Worm (Caenorhabditis elegans) whole organism, late embryonic: ENCODE data around the gene C33F10.4.

Experiments
- C08G9.2 ChIP-seq: sonication (generic microtip); optimal IDR thresholded peaks from 2 replicates; lab custom pipeline; 2016; ENCODE audit warnings: mild to moderate bottlenecking, missing genetic modification characterization, moderate library complexity, missing compliant biosample characterization
- ahr-1 ChIP-seq: sonication (generic microtip); optimal IDR thresholded peaks from 2 replicates; lab custom pipeline; 2016; ENCODE audit warnings: missing genetic modification characterization, missing compliant biosample characterization
- ama-1 ChIP-seq: fragments of 150-350 bp; optimal IDR thresholded peaks from 2 replicates; lab custom pipeline; 2014
- ceh-31 ChIP-seq: sonication (generic microtip); optimal IDR thresholded peaks from 2 replicates; lab custom pipeline; 2016; ENCODE audit warnings: missing genetic modification characterization, missing compliant biosample characterization
- elt-2 ChIP-seq: sonication (generic microtip); optimal IDR thresholded peaks from 2 replicates; lab custom pipeline; 2016; ENCODE audit warnings: missing genetic modification reagents, missing genetic modification characterization, missing compliant biosample characterization
- fkh-10 ChIP-seq: fragments of 150-350 bp; optimal IDR thresholded peaks from 2 replicates; lab custom pipeline; 2014; ENCODE audit warnings: missing biosample characterization, missing genetic modification reagents, missing genetic modification characterization
- hlh-15 ChIP-seq: sonication (generic microtip); optimal IDR thresholded peaks from 2 replicates; lab custom pipeline; 2016; ENCODE audit warnings: missing genetic modification characterization, missing compliant biosample characterization
- mec-3 ChIP-seq: sonication (generic microtip); optimal IDR thresholded peaks from 2 replicates; lab custom pipeline; 2016; ENCODE audit warnings: borderline replicate concordance, missing genetic modification characterization, missing compliant biosample characterization
- pag-3 ChIP-seq: sonication (generic microtip); optimal IDR thresholded peaks from 2 replicates; lab custom pipeline; 2016; ENCODE audit warnings: missing compliant biosample characterization, missing genetic modification characterization, borderline replicate concordance
- pax-1 ChIP-seq: fragments of 150-350 bp; optimal IDR thresholded peaks from 2 replicates; lab custom pipeline; 2014; ENCODE audit warnings: missing biosample characterization, missing genetic modification characterization
- rnt-1 ChIP-seq: sonication (generic microtip); optimal IDR thresholded peaks from 2 replicates; lab custom pipeline; 2016; ENCODE audit warnings: missing genetic modification characterization, missing compliant biosample characterization
- tbx-2 ChIP-seq: sonication (generic microtip); optimal IDR thresholded peaks from 2 replicates; lab custom pipeline; 2016; ENCODE audit warnings: missing genetic modification characterization, missing compliant biosample characterization
- ztf-16 ChIP-seq: sonication (generic microtip); optimal IDR thresholded peaks from 2 replicates; lab custom pipeline; 2017; ENCODE audit warnings: missing genetic modification characterization, missing compliant biosample characterization

DNA sequence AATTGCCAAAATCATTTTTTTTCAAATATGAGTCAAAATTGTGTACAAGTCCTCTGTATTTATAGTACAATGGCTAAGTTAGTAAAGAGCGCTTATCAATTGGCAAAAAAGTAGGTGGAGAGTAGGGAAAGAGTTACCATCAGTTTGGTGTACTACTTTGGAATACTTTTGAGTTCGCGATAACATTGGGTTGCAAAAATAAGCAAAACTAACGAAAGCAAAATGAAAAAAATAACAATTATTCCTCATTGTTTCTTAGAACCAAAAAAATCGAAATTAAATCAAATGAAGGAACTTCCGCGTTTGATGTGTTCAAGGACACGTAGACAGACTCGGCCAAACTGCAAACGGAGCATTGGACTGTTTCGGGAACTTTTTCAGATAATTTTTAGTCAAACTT is 38.8 kb upstream of the C33F10.4 start, which contains the start of gene C27D9.2:
- TF ChIP-seq hlh-15 (tag; lab: Kevin White, UChicago) (no peak), pax-1 (tag; lab: Kevin White, UChicago) (no peak), mec-3 (tag; lab: Kevin White, UChicago) (no peak), ceh-31 (tag; lab: Kevin White, UChicago) (no peak), C08G9.2 (tag; lab: Kevin White, UChicago) (no peak), ama-1 (no peak), fkh-10 (no peak), ahr-1 (no peak), ztf-16 (tag; lab: Kevin White, UChicago) (no peak), tbx-2 (tag; lab: Kevin White, UChicago) (no peak), pag-3 (tag; lab: Kevin White, UChicago) (no peak), elt-2 (tag; lab: Kevin White, UChicago) (no peak), rnt-1 (no peak)
